Worm (Caenorhabditis elegans) whole organism, L1 larva: Measurements from ENCODE around the gene Y44A6C.1.

ENCODE experiments used
- egl-27 ChIP-seq, 2 experiments: fragments of 150-350 bp in 1 of 2; sonication (generic microtip); optimal IDR thresholded peaks; 3 replicates each; lab custom pipeline; 2017 to 2018; ENCODE audit warnings: missing biosample characterization in 2 of 2, missing genetic modification characterization in 2 of 2, missing genetic modification reagents in 2 of 2
- lin-13 ChIP-seq: fragments of 150-350 bp; optimal IDR thresholded peaks from 2 replicates; lab custom pipeline; 2014; ENCODE audit warnings: missing biosample characterization, missing genetic modification reagents, missing genetic modification characterization
- nhr-76 ChIP-seq: sonication (generic microtip); optimal IDR thresholded peaks from 2 replicates; lab custom pipeline; 2017; ENCODE audit warnings: missing biosample characterization, missing genetic modification characterization
- pqm-1 ChIP-seq: sonication (generic microtip); optimal IDR thresholded peaks from 3 replicates; lab custom pipeline; 2017; ENCODE audit warnings: missing biosample characterization, missing genetic modification characterization
- unc-130 ChIP-seq: fragments of 150-350 bp; optimal IDR thresholded peaks from 2 replicates; lab custom pipeline; 2017; ENCODE audit warnings: missing biosample characterization, missing genetic modification characterization, inconsistent platforms

DNA sequence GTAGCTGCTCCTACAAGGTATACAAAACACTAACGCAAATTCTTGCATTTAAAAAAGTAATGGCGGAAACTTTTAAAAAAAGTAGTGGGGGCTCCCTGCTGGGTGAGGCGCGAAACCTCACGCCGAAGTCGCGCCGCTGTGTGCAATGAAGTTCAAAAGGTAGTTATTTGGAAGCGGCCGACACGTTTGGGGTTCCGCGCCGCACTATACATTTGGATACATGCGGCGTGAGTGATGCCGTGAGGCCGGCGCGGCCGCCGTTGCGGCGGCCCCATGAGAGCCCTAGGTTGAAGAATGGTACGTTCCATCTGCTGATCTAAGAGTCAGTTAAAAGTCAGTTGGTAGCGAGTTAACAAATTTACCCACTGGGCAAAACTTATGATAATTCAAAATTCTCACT lies 31.9 kb upstream of the Y44A6C.1 start:
- TF ChIP-seq unc-130 (tag; lab: Kevin White, UChicago) (no peak), nhr-76 (tag; lab: Kevin White, UChicago) (no peak), egl-27 (tag; optimal IDR thresholded peaks at IDR 0.05; lab: Kevin White, UChicago) (no peak), pqm-1 (tag; lab: Kevin White, UChicago) (no peak), lin-13 (GFP tag; lab: Kevin White, UChicago) (no peak)
